Fruit fly (Drosophila melanogaster): ENCODE measurements around the gene CG7031.

The CG7031 gene

DNA sequence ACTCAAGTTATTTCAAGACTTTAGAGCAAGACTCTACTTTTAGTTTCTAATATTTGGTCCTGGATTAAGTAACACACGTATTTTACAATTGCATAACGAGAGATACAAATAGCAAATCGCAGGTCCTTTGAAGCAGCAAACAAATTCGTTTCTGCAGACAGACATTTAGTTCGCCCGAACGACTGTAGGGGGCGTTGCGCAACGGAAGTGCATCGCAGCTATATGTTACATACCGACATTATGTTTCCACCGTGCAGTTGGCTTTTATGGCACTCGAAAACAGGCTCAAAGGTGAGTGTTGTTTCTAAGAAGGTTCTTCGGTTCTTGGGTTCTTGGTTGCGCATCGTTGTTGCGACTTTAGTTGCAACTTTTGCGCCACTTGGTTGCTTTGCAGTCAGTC lies 6.2 kb downstream of the CG7031 start:
- no peak for TF ChIP-seq ovo (GFP tag; optimal IDR thresholded peaks at IDR 0.05)
- TF ChIP-seq CG33017 (tag; optimal IDR thresholded peaks at IDR 0.05) = no peak
- no peak for TF ChIP-seq CG11617 (GFP tag; optimal IDR thresholded peaks at IDR 0.05)
- TF ChIP-seq CG12768 (GFP tag; optimal IDR thresholded peaks at IDR 0.05) = no peak
- TF ChIP-seq pad (GFP tag; optimal IDR thresholded peaks at IDR 0.05) = no peak
- no peak for TF ChIP-seq CG14711 (tag; optimal IDR thresholded peaks at IDR 0.05)
- TF ChIP-seq toe (GFP tag; optimal IDR thresholded peaks at IDR 0.05) = no peak
- no peak for TF ChIP-seq CG7101 (tag; optimal IDR thresholded peaks at IDR 0.05)
- TF ChIP-seq Mnt (GFP tag; optimal IDR thresholded peaks at IDR 0.05) = no peak
- TF ChIP-seq Hr96 (GFP tag; optimal IDR thresholded peaks at IDR 0.05) = no peak
- no peak for TF ChIP-seq cic (GFP tag; optimal IDR thresholded peaks at IDR 0.05)
- no peak for TF ChIP-seq cnc (optimal IDR thresholded peaks at IDR 0.05)
- TF ChIP-seq bab1 (GFP tag; optimal IDR thresholded peaks at IDR 0.05) = no peak
- TF ChIP-seq CG1620 (GFP tag; optimal IDR thresholded peaks at IDR 0.05) = no peak
- TF ChIP-seq Clk (GFP tag; optimal IDR thresholded peaks at IDR 0.05) = no peak
- no peak for TF ChIP-seq Crg-1 (GFP tag; optimal IDR thresholded peaks at IDR 0.05)

DNA sequence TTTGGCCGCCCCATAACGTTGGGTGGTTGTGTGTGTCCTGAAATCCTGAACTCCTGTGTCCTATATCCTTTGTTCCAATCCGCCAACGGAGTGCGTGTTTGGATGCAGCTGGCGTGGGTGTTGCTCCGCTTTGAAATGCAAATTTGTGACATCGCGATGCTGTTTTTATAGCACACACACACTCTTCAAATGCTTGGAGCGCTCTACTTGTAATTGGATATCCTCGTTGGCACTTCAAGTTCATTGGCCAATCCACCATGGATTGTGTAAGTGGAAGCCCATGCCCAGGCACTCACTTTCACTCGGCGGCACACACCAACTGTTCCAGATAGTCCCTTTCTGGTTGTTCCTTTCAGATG lies 12.0 kb downstream of the CG7031 start, which contains the start of gene CG13840:
Gene CG13840, minus strand, starts transcription at position 101 of the 359 bp plus-strand sequence.
- TF ChIP-seq Clk (GFP tag; optimal IDR thresholded peaks at IDR 0.05) = no peak
- no peak for TF ChIP-seq cnc (optimal IDR thresholded peaks at IDR 0.05)
- no peak for TF ChIP-seq CG11617 (GFP tag; optimal IDR thresholded peaks at IDR 0.05)
- TF ChIP-seq CG14711 (tag; optimal IDR thresholded peaks at IDR 0.05) = no peak
- TF ChIP-seq CG5204 (GFP tag; optimal IDR thresholded peaks at IDR 0.05) = no peak
- TF ChIP-seq CG7045 (GFP tag; optimal IDR thresholded peaks at IDR 0.05) = no peak
- no peak for TF ChIP-seq toe (GFP tag; optimal IDR thresholded peaks at IDR 0.05)
- TF ChIP-seq CG33017 (tag; optimal IDR thresholded peaks at IDR 0.05) = no peak
- TF ChIP-seq CG1620 (GFP tag; optimal IDR thresholded peaks at IDR 0.05) = no peak
- no peak for TF ChIP-seq CG7101 (tag; optimal IDR thresholded peaks at IDR 0.05)
- TF ChIP-seq Mnt (GFP tag; optimal IDR thresholded peaks at IDR 0.05) = no peak
- no peak for TF ChIP-seq Crg-1 (GFP tag; optimal IDR thresholded peaks at IDR 0.05)
- no peak for TF ChIP-seq Hr96 (GFP tag; optimal IDR thresholded peaks at IDR 0.05)
- no peak for TF ChIP-seq bab1 (GFP tag; optimal IDR thresholded peaks at IDR 0.05)
- TF ChIP-seq ovo (GFP tag; optimal IDR thresholded peaks at IDR 0.05) = no peak
- no peak for TF ChIP-seq pad (GFP tag; optimal IDR thresholded peaks at IDR 0.05)
- no peak for TF ChIP-seq tj (GFP tag; optimal IDR thresholded peaks at IDR 0.05)
- no peak for TF ChIP-seq CG12768 (GFP tag; optimal IDR thresholded peaks at IDR 0.05)
- no peak for TF ChIP-seq cic (GFP tag; optimal IDR thresholded peaks at IDR 0.05)
- no peak for TF ChIP-seq kay (GFP tag; ENCODE audit: borderline replicate concordance)

dm6 chr3R:22816437-22817173 lies 12.5 kb downstream of the CG7031 start:
- TF ChIP-seq CG12768 (GFP tag; optimal IDR thresholded peaks at IDR 0.05) (no peak), cic (GFP tag; optimal IDR thresholded peaks at IDR 0.05) (no peak), ovo (GFP tag; optimal IDR thresholded peaks at IDR 0.05) (no peak), Clk (GFP tag; optimal IDR thresholded peaks at IDR 0.05) (no peak), CG33017 (tag; optimal IDR thresholded peaks at IDR 0.05) (no peak), kay (GFP tag; ENCODE audit: borderline replicate concordance) (no peak), CG7045 (GFP tag; optimal IDR thresholded peaks at IDR 0.05) (no peak), toe (GFP tag; optimal IDR thresholded peaks at IDR 0.05) (no peak), CG11617 (GFP tag; optimal IDR thresholded peaks at IDR 0.05) (peak; percentile 30), tj (GFP tag; optimal IDR thresholded peaks at IDR 0.05) (peak; percentile 96), CG1620 (GFP tag; optimal IDR thresholded peaks at IDR 0.05) (peak; percentile 33), Hr96 (GFP tag; optimal IDR thresholded peaks at IDR 0.05) (peak; percentile 41), cnc (optimal IDR thresholded peaks at IDR 0.05) (no peak), CG14711 (tag; optimal IDR thresholded peaks at IDR 0.05) (peak; percentile 73), bab1 (GFP tag; optimal IDR thresholded peaks at IDR 0.05) (peak; percentile 93), CG5204 (GFP tag; optimal IDR thresholded peaks at IDR 0.05) (no peak), Crg-1 (GFP tag; optimal IDR thresholded peaks at IDR 0.05) (no peak), pad (GFP tag; optimal IDR thresholded peaks at IDR 0.05) (peak; percentile 32), Mnt (GFP tag; optimal IDR thresholded peaks at IDR 0.05) (no peak), CG7101 (tag; optimal IDR thresholded peaks at IDR 0.05) (peak; percentile 66)

DNA sequence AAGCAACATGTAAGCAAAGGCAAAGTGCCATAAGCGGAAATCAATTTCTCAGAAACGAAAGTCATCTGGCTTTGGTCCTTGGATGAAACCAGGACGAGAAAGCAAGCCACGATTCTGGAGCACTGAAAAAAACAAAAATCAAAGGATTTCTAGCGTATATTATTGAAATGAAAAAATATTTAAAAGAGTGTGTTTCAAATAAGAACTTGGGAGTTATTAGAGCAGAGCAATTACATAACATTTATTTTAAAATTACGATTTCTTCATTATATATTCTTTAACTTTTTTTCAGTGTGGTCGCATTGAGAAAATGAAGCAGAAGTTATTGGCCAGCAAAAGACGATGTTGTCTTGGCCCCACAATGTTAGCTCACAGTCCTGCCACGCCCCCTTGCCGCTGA lies 18.6 kb downstream of the CG7031 start:
- no peak for TF ChIP-seq Clk (GFP tag; optimal IDR thresholded peaks at IDR 0.05)
- TF ChIP-seq Crg-1 (GFP tag; optimal IDR thresholded peaks at IDR 0.05) = no peak
- no peak for TF ChIP-seq CG7101 (tag; optimal IDR thresholded peaks at IDR 0.05)
- TF ChIP-seq ovo (GFP tag; optimal IDR thresholded peaks at IDR 0.05) = no peak
- TF ChIP-seq kay (GFP tag; ENCODE audit: borderline replicate concordance) = no peak
- no peak for TF ChIP-seq CG12768 (GFP tag; optimal IDR thresholded peaks at IDR 0.05)
- no peak for TF ChIP-seq Mnt (GFP tag; optimal IDR thresholded peaks at IDR 0.05)
- no peak for TF ChIP-seq CG33017 (tag; optimal IDR thresholded peaks at IDR 0.05)
- no peak for TF ChIP-seq CG7045 (GFP tag; optimal IDR thresholded peaks at IDR 0.05)
- no peak for TF ChIP-seq Hr96 (GFP tag; optimal IDR thresholded peaks at IDR 0.05)
- TF ChIP-seq CG14711 (tag; optimal IDR thresholded peaks at IDR 0.05) = no peak
- no peak for TF ChIP-seq cic (GFP tag; optimal IDR thresholded peaks at IDR 0.05)
- TF ChIP-seq bab1 (GFP tag; optimal IDR thresholded peaks at IDR 0.05) = no peak
- TF ChIP-seq tj (GFP tag; optimal IDR thresholded peaks at IDR 0.05) = no peak
- TF ChIP-seq CG11617 (GFP tag; optimal IDR thresholded peaks at IDR 0.05) = no peak
- TF ChIP-seq cnc (optimal IDR thresholded peaks at IDR 0.05) = no peak
- no peak for TF ChIP-seq toe (GFP tag; optimal IDR thresholded peaks at IDR 0.05)
- TF ChIP-seq CG1620 (GFP tag; optimal IDR thresholded peaks at IDR 0.05) = no peak

DNA sequence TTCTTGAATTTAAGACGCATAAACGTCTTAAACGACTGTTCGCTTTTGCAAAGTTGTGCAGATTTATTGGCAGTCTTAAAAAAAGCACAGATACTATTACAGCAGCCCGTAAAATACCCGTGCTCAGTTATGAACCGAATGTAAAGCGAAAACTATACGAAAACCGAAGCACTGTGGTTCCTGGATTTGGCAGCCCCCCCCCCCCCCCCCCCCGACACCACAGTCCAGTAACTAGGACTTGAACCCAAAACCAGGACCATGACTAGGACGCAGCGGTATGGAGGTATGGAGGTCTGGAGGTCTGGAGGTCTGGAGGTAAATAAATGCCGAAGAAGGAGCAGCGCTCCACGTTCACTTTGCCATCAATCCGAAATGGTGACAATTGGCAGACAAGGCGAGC lies 29.3 kb downstream of the CG7031 start:
- TF ChIP-seq CG7101 (tag; optimal IDR thresholded peaks at IDR 0.05) = no peak
- no peak for TF ChIP-seq ovo (GFP tag; optimal IDR thresholded peaks at IDR 0.05)
- no peak for TF ChIP-seq CG12768 (GFP tag; optimal IDR thresholded peaks at IDR 0.05)
- TF ChIP-seq CG33017 (tag; optimal IDR thresholded peaks at IDR 0.05) = no peak
- no peak for TF ChIP-seq Mnt (GFP tag; optimal IDR thresholded peaks at IDR 0.05)
- TF ChIP-seq CG11617 (GFP tag; optimal IDR thresholded peaks at IDR 0.05) = no peak
- no peak for TF ChIP-seq cnc (optimal IDR thresholded peaks at IDR 0.05)
- TF ChIP-seq tj (GFP tag; optimal IDR thresholded peaks at IDR 0.05) = no peak
- TF ChIP-seq Clk (GFP tag; optimal IDR thresholded peaks at IDR 0.05) = no peak
- TF ChIP-seq CG1620 (GFP tag; optimal IDR thresholded peaks at IDR 0.05) = no peak
- TF ChIP-seq CG5204 (GFP tag; optimal IDR thresholded peaks at IDR 0.05) = no peak
- no peak for TF ChIP-seq pad (GFP tag; optimal IDR thresholded peaks at IDR 0.05)

All from whole organism, adult.